Worm (Caenorhabditis elegans) whole organism, early embryonic: ENCODE measurements around the gene cth-2.

ENCODE experiments used
- ama-1 ChIP-seq: fragments of 150-350 bp; optimal IDR thresholded peaks from 2 replicates; lab custom pipeline; 2014
- tbx-11 ChIP-seq: fragments of 200-800 bp; sonication (Bioruptor generic); IDR thresholded peaks from 2 replicates; pipeline ENCODE4 v1.3.6; 2022; ENCODE audit warnings: missing genetic modification characterization, missing compliant biosample characterization
- tbx-37 ChIP-seq: fragments of 200-800 bp; sonication (Bioruptor generic); conservative IDR thresholded peaks from 2 replicates; pipeline ENCODE4 v1.3.6; 2022; ENCODE audit warnings: missing genetic modification reagents, missing genetic modification characterization, missing compliant biosample characterization
- tra-4 ChIP-seq: sonication (generic microtip); optimal IDR thresholded peaks from 2 replicates; lab custom pipeline; 2017; ENCODE audit warnings: missing genetic modification characterization, missing compliant biosample characterization

- TF ChIP-seq ama-1 (lab: Kevin White, UChicago) (no peak), tbx-37 (GFP tag; lab: Robert Waterston, UW) (no peak), tbx-11 (GFP tag; lab: Robert Waterston, UW) (no peak), tra-4 (tag; lab: Kevin White, UChicago) (no peak)
Measured at ce11 chrII:7050021-7050722, 7.6 kb downstream of the cth-2 start, which contains the start of the genes tcer-1 and ZK1127.5.
